Fruit fly (Drosophila melanogaster) whole organism, embryonic: ENCODE data around the gene RhoGAP93B.

Source experiments
- Blimp-1 ChIP-seq: fragments of 200-800 bp; sonication (Bioruptor generic); optimal IDR thresholded peaks from 3 replicates; lab custom pipeline; 2018; ENCODE audit warnings: missing biosample characterization, missing genetic modification characterization, mild to moderate bottlenecking, moderate library complexity, missing genetic modification reagents
- CG10462 ChIP-seq: fragments of 200-800 bp; sonication (Bioruptor generic); optimal IDR thresholded peaks from 2 replicates; lab custom pipeline; 2016; ENCODE audit warnings: missing biosample characterization, missing genetic modification characterization
- CG11504 ChIP-seq: fragments of 200-800 bp; sonication (Bioruptor generic); optimal IDR thresholded peaks from 3 replicates; lab custom pipeline; 2019; ENCODE audit warnings: missing biosample characterization, mild to moderate bottlenecking, missing genetic modification characterization, moderate library complexity
- CG13123 ChIP-seq: fragments of 200-800 bp; sonication (Bioruptor generic); optimal IDR thresholded peaks from 2 replicates; lab custom pipeline; 2016; ENCODE audit warnings: missing biosample characterization, missing genetic modification characterization
- CG14014 ChIP-seq: fragments of 200-800 bp; sonication (Bioruptor generic); IDR thresholded peaks from 2 replicates; pipeline ENCODE4 v1.3.6; 2022; ENCODE audit warnings: missing biosample characterization, missing genetic modification characterization
- CG14441 ChIP-seq: fragments of 200-800 bp; sonication (Bioruptor generic); IDR thresholded peaks from 2 replicates; pipeline ENCODE4 v1.3.6; 2022; ENCODE audit warnings: missing biosample characterization, missing genetic modification characterization
- CG14667 ChIP-seq: fragments of 200-800 bp; sonication (Bioruptor generic); IDR thresholded peaks from 2 replicates; pipeline ENCODE4 v1.3.6; 2022; ENCODE audit warnings: missing biosample characterization, missing genetic modification characterization
- CG15479 ChIP-seq: fragments of 200-800 bp; sonication (Bioruptor generic); optimal IDR thresholded peaks from 3 replicates; lab custom pipeline; 2019; ENCODE audit warnings: missing biosample characterization, mild to moderate bottlenecking, missing genetic modification characterization, moderate library complexity
- CG17361 ChIP-seq: fragments of 200-800 bp; sonication (Bioruptor generic); IDR thresholded peaks from 3 replicates; pipeline ENCODE4 v1.3.6; 2022; ENCODE audit warnings: missing biosample characterization, missing genetic modification characterization
- CG18262 ChIP-seq: fragments of 200-800 bp; optimal IDR thresholded peaks from 3 replicates; lab custom pipeline; 2019; ENCODE audit warnings: missing biosample characterization, mild to moderate bottlenecking, missing genetic modification characterization, moderate library complexity
- CG18476 ChIP-seq: fragments of 200-800 bp; sonication (Bioruptor generic); optimal IDR thresholded peaks from 2 replicates; lab custom pipeline; 2016; ENCODE audit warnings: missing biosample characterization, mild to moderate bottlenecking, missing genetic modification characterization
- CG32772 ChIP-seq: fragments of 200-800 bp; sonication (Bioruptor generic); IDR thresholded peaks from 2 replicates; pipeline ENCODE4 v1.3.6; 2022; ENCODE audit warnings: missing biosample characterization, missing genetic modification characterization
- CG3995 ChIP-seq: fragments of 200-800 bp; sonication (Bioruptor generic); optimal IDR thresholded peaks from 3 replicates; lab custom pipeline; 2016; ENCODE audit warnings: missing biosample characterization, missing genetic modification characterization
- CG4328 ChIP-seq: fragments of 200-800 bp; sonication (Bioruptor generic); optimal IDR thresholded peaks from 3 replicates; lab custom pipeline; 2017; ENCODE audit warnings: missing biosample characterization, missing genetic modification reagents, missing genetic modification characterization
- CG4707 ChIP-seq: fragments of 200-800 bp; sonication (Bioruptor generic); optimal IDR thresholded peaks from 2 replicates; lab custom pipeline; 2018; ENCODE audit warnings: missing biosample characterization, mild to moderate bottlenecking, missing genetic modification characterization, moderate library complexity
- CG6791 ChIP-seq: fragments of 200-800 bp; sonication (Bioruptor generic); IDR thresholded peaks from 3 replicates; pipeline ENCODE4 v1.3.6; 2022; ENCODE audit warnings: missing biosample characterization, missing genetic modification characterization; ENCODE audit not compliant: partially characterized antibody
- CG8388 ChIP-seq: fragments of 200-800 bp; sonication (Bioruptor generic); optimal IDR thresholded peaks from 2 replicates; lab custom pipeline; 2019; ENCODE audit warnings: missing biosample characterization, mild to moderate bottlenecking, missing genetic modification characterization, moderate library complexity
- CG9215 ChIP-seq: fragments of 200-800 bp; sonication (Bioruptor generic); IDR thresholded peaks from 2 replicates; pipeline ENCODE4 v1.3.6; 2022; ENCODE audit warnings: missing biosample characterization, missing genetic modification characterization
- CG9437 ChIP-seq: fragments of 200-800 bp; sonication (Bioruptor generic); optimal IDR thresholded peaks from 2 replicates; lab custom pipeline; 2018; ENCODE audit warnings: missing biosample characterization, mild to moderate bottlenecking, missing genetic modification characterization
- CG9797 ChIP-seq: fragments of 200-800 bp; sonication (Bioruptor generic); optimal IDR thresholded peaks from 3 replicates; lab custom pipeline; 2018; ENCODE audit warnings: missing biosample characterization, mild to moderate bottlenecking, missing genetic modification characterization
- Camta ChIP-seq: fragments of 200-800 bp; sonication (Bioruptor generic); optimal IDR thresholded peaks from 2 replicates; lab custom pipeline; 2016; ENCODE audit warnings: missing biosample characterization, missing genetic modification characterization
- D19B ChIP-seq: fragments of 200-800 bp; sonication (Bioruptor generic); optimal IDR thresholded peaks from 2 replicates; lab custom pipeline; 2017; ENCODE audit warnings: missing biosample characterization, mild to moderate bottlenecking, missing genetic modification characterization
- Drgx ChIP-seq: fragments of 200-800 bp; sonication (Bioruptor generic); IDR thresholded peaks from 2 replicates; pipeline ENCODE4 v1.3.6; 2022; ENCODE audit warnings: missing biosample characterization, missing genetic modification characterization
- Fer3 ChIP-seq: fragments of 200-800 bp; sonication (Bioruptor generic); optimal IDR thresholded peaks from 2 replicates; lab custom pipeline; 2018; ENCODE audit warnings: missing biosample characterization, mild to moderate bottlenecking, missing genetic modification characterization, moderate library complexity
- HLH4C ChIP-seq: fragments of 200-800 bp; sonication (Bioruptor generic); IDR thresholded peaks from 3 replicates; pipeline ENCODE4 v1.3.6; 2022; ENCODE audit warnings: missing biosample characterization, missing genetic modification characterization; ENCODE audit not compliant: partially characterized antibody
- HLH54F ChIP-seq: fragments of 200-800 bp; sonication (Bioruptor generic); optimal IDR thresholded peaks from 3 replicates; lab custom pipeline; 2016; ENCODE audit warnings: missing biosample characterization, missing genetic modification characterization
- HLHmδ ChIP-seq: fragments of 200-800 bp; sonication (Bioruptor generic); optimal IDR thresholded peaks from 2 replicates; lab custom pipeline; 2018; ENCODE audit warnings: missing biosample characterization, mild to moderate bottlenecking, missing genetic modification characterization, moderate library complexity
- Kr ChIP-seq: fragments of 200-800 bp; sonication (Bioruptor generic); optimal IDR thresholded peaks from 2 replicates; lab custom pipeline; 2017; ENCODE audit warnings: missing biosample characterization, mild to moderate bottlenecking, missing genetic modification characterization
- MESR4 ChIP-seq: fragments of 200-800 bp; sonication (Bioruptor generic); optimal IDR thresholded peaks from 2 replicates; lab custom pipeline; 2018; ENCODE audit warnings: missing biosample characterization, mild to moderate bottlenecking, missing genetic modification characterization, moderate library complexity
- Mes4 ChIP-seq: fragments of 200-800 bp; sonication (Bioruptor generic); optimal IDR thresholded peaks from 2 replicates; lab custom pipeline; 2016; ENCODE audit warnings: missing biosample characterization, missing genetic modification characterization
- Nf-YA ChIP-seq: fragments of 200-800 bp; sonication (Bioruptor generic); IDR thresholded peaks from 2 replicates; pipeline ENCODE4 v1.3.6; 2022; ENCODE audit warnings: missing biosample characterization, missing genetic modification characterization
- Nf-YC ChIP-seq: fragments of 200-800 bp; optimal IDR thresholded peaks from 3 replicates; lab custom pipeline; 2019; ENCODE audit warnings: missing biosample characterization, mild to moderate bottlenecking, missing genetic modification characterization, moderate library complexity
- PHDP ChIP-seq: fragments of 200-800 bp; sonication (Bioruptor generic); optimal IDR thresholded peaks from 3 replicates; lab custom pipeline; 2018; ENCODE audit warnings: missing biosample characterization, mild to moderate bottlenecking, missing genetic modification characterization, moderate library complexity
- Ssrp ChIP-seq: fragments of 200-800 bp; sonication (Bioruptor generic); optimal IDR thresholded peaks from 2 replicates; lab custom pipeline; 2018; ENCODE audit warnings: missing biosample characterization, mild to moderate bottlenecking, missing genetic modification characterization, moderate library complexity
- Usf ChIP-seq: fragments of 200-800 bp; sonication (Bioruptor generic); optimal IDR thresholded peaks from 2 replicates; lab custom pipeline; 2017; ENCODE audit warnings: missing genotype, missing biosample characterization, missing genetic modification characterization
- ato ChIP-seq: fragments of 200-800 bp; sonication (Bioruptor generic); IDR thresholded peaks from 2 replicates; pipeline ENCODE4 v1.3.6; 2022; ENCODE audit warnings: missing biosample characterization, missing genetic modification characterization; ENCODE audit not compliant: partially characterized antibody
- br ChIP-seq: fragments of >200 bp; optimal IDR thresholded peaks from 2 replicates; lab custom pipeline; 2017
- cas ChIP-seq: fragments of 200-800 bp; sonication (Bioruptor generic); IDR thresholded peaks from 2 replicates; pipeline ENCODE4 v1.3.6; 2022; ENCODE audit warnings: missing biosample characterization, missing genetic modification characterization
- chn ChIP-seq: fragments of 200-800 bp; sonication (Bioruptor generic); optimal IDR thresholded peaks from 2 replicates; lab custom pipeline; 2016; ENCODE audit warnings: missing biosample characterization, missing genetic modification characterization
- crp ChIP-seq, 2 experiments: fragments of 200-800 bp; sonication (Bioruptor generic); optimal IDR thresholded peaks; 2 replicates in 1 of 2; 3 replicates in 1 of 2; lab custom pipeline; 2017; ENCODE audit warnings: missing biosample characterization in 2 of 2, missing genetic modification characterization in 2 of 2, mild to moderate bottlenecking in 1 of 2, moderate library complexity in 1 of 2
- dimm ChIP-seq: fragments of 200-800 bp; sonication (Bioruptor generic); IDR thresholded peaks from 2 replicates; pipeline ENCODE4 v1.3.6; 2022; ENCODE audit warnings: missing biosample characterization, missing genetic modification characterization
- fd64A ChIP-seq: fragments of 200-800 bp; sonication (Bioruptor generic); optimal IDR thresholded peaks from 3 replicates; lab custom pipeline; 2018; ENCODE audit warnings: missing biosample characterization, mild to moderate bottlenecking, missing genetic modification characterization
- fu2 ChIP-seq: fragments of 200-800 bp; sonication (Bioruptor generic); optimal IDR thresholded peaks from 2 replicates; lab custom pipeline; 2016; ENCODE audit warnings: missing biosample characterization, missing genetic modification characterization
- gcm2 ChIP-seq: fragments of 200-800 bp; sonication (Bioruptor generic); optimal IDR thresholded peaks from 2 replicates; lab custom pipeline; 2016; ENCODE audit warnings: missing biosample characterization, missing genetic modification characterization
- insv ChIP-seq, 2 experiments: fragments of 200-800 bp; sonication (Bioruptor generic); optimal IDR thresholded peaks; 3 replicates each; lab custom pipeline; 2016 to 2018; ENCODE audit warnings: missing biosample characterization in 2 of 2, missing genetic modification characterization in 2 of 2
- nmo ChIP-seq: fragments of 200-800 bp; sonication (Bioruptor generic); optimal IDR thresholded peaks from 2 replicates; lab custom pipeline; 2018; ENCODE audit warnings: missing biosample characterization, mild to moderate bottlenecking, missing genetic modification characterization, moderate library complexity
- pfk ChIP-seq: fragments of 200-800 bp; sonication (Bioruptor generic); optimal IDR thresholded peaks from 2 replicates; lab custom pipeline; 2018; ENCODE audit warnings: missing biosample characterization, mild to moderate bottlenecking, missing genetic modification characterization, moderate library complexity
- repo ChIP-seq: fragments of 200-800 bp; sonication (Bioruptor generic); optimal IDR thresholded peaks from 2 replicates; lab custom pipeline; 2016; ENCODE audit warnings: missing biosample characterization, missing genetic modification characterization
- sens ChIP-seq: fragments of 200-800 bp; sonication (Bioruptor generic); peaks from one replicate; lab custom pipeline; 2016; ENCODE audit warnings: missing biosample characterization, missing genetic modification characterization
- sima ChIP-seq: fragments of 200-800 bp; sonication (Bioruptor generic); optimal IDR thresholded peaks from 2 replicates; lab custom pipeline; 2016; ENCODE audit warnings: missing biosample characterization, missing genetic modification characterization
- z ChIP-seq: fragments of 200-800 bp; sonication (Bioruptor generic); IDR thresholded peaks from 3 replicates; pipeline ENCODE4 v1.3.6; 2022; ENCODE audit warnings: missing biosample characterization, missing genetic modification characterization

The RhoGAP93B gene

dm6 chr3R:21097631-21098117, at the start of gene RhoGAP93B (continued):
- TF ChIP-seq Blimp-1 (GFP tag; lab: Kevin White, UChicago) (peak; percentile 83), dimm (GFP tag; lab: Robert Waterston, UW) (peak; percentile 73), z (GFP tag; lab: Robert Waterston, UW) (no peak), sima (GFP tag; lab: Kevin White, UChicago) (peak; percentile 71), sens (GFP tag; lab: Kevin White, UChicago) (peak; percentile 98), Mes4 (GFP tag; lab: Kevin White, UChicago) (peak; percentile 81), CG14441 (peak; percentile 92), HLHmδ (peak; percentile 57), CG14667 (peak; percentile 91), Usf (GFP tag; lab: Kevin White, UChicago) (peak; percentile 34), Nf-YA (GFP tag; lab: Robert Waterston, UW) (peak; percentile 86), CG4707 (GFP tag; lab: Kevin White, UChicago) (no peak), Nf-YC (tag; lab: Kevin White, UChicago) (peak; percentile 77), MESR4 (GFP tag; lab: Kevin White, UChicago) (peak; percentile 69), crp (GFP tag; optimal IDR thresholded peaks at IDR 0.05; lab: Kevin White, UChicago) (peak in 1 of 2 experiments; percentile 44), fd64A (GFP tag; lab: Kevin White, UChicago) (peak; percentile 22), CG17361 (GFP tag; lab: Robert Waterston, UW) (peak; percentile 84), chn (peak; percentile 86), Kr (no peak), Fer3 (peak; percentile 82), Ssrp (peak; percentile 76), CG8388 (peak; percentile 70), CG9215 (peak; percentile 90), CG32772 (peak; percentile 86), pfk (GFP tag; lab: Kevin White, UChicago) (peak; percentile 33), insv (GFP tag; optimal IDR thresholded peaks at IDR 0.05; lab: Kevin White, UChicago) (peak in 1 of 2 experiments; percentile 59), CG11504 (peak; percentile 81), CG9437 (GFP tag; lab: Kevin White, UChicago) (peak; percentile 37), CG4328 (GFP tag; lab: Kevin White, UChicago) (peak; percentile 71), CG10462 (GFP tag; lab: Kevin White, UChicago) (peak; percentile 26), CG13123 (GFP tag; lab: Kevin White, UChicago) (peak; percentile 58), Camta (GFP tag; lab: Kevin White, UChicago) (peak; percentile 76), ato (peak; percentile 99), Drgx (GFP tag; lab: Robert Waterston, UW) (peak; percentile 82), nmo (GFP tag; lab: Kevin White, UChicago) (peak; percentile 93), repo (GFP tag; lab: Kevin White, UChicago) (peak; percentile 76), D19B (peak; percentile 35), gcm2 (no peak), CG15479 (peak; percentile 59), PHDP (tag; lab: Kevin White, UChicago) (peak; percentile 84), CG14014 (GFP tag; lab: Robert Waterston, UW) (peak; percentile 94), HLH4C (GFP tag; lab: Robert Waterston, UW) (peak; percentile 100), CG18262 (peak; percentile 72), CG18476 (GFP tag; lab: Kevin White, UChicago) (peak; percentile 80), HLH54F (GFP tag; lab: Kevin White, UChicago) (peak; percentile 95), CG6791 (GFP tag; lab: Robert Waterston, UW) (peak; percentile 99), CG3995 (GFP tag; lab: Kevin White, UChicago) (peak; percentile 51), cas (GFP tag; lab: Robert Waterston, UW) (peak; percentile 85), CG9797 (GFP tag; lab: Kevin White, UChicago) (peak; percentile 90), fu2 (GFP tag; lab: Kevin White, UChicago) (peak; percentile 93), br (lab: Kevin White, UChicago) (no peak)
